Worm (Caenorhabditis elegans) whole organism, mixed stage, embryonic: ENCODE results near the gene T12G3.2.
A peak's percentile ranks its signal among the peaks of the same experiment; 100 is the strongest.

Experiments used
- M03D4.4 ChIP-seq: sonication (generic microtip); optimal IDR thresholded peaks from 2 replicates; lab custom pipeline; 2017; ENCODE audit warnings: mild to moderate bottlenecking, missing genetic modification characterization, missing compliant biosample characterization
- bed-3 ChIP-seq: fragments of 200-800 bp; sonication (Bioruptor generic); optimal IDR thresholded peaks from 3 replicates; lab custom pipeline; 2018; ENCODE audit warnings: mild to moderate bottlenecking, missing genetic modification characterization, moderate library complexity, missing compliant biosample characterization
- ceh-39 ChIP-seq: fragments of 150-350 bp; optimal IDR thresholded peaks from 2 replicates; lab custom pipeline; 2014; ENCODE audit warnings: missing biosample characterization, missing genetic modification characterization
- ceh-43 ChIP-seq: fragments of 200-800 bp; sonication (Bioruptor generic); optimal IDR thresholded peaks from 2 replicates; lab custom pipeline; 2018; ENCODE audit warnings: mild to moderate bottlenecking, missing genetic modification characterization, moderate library complexity, missing compliant biosample characterization
- ceh-83 ChIP-seq: fragments of 200-800 bp; sonication (Bioruptor generic); optimal IDR thresholded peaks from 2 replicates; lab custom pipeline; 2018; ENCODE audit warnings: mild to moderate bottlenecking, missing genetic modification characterization, missing compliant biosample characterization
- ces-1 ChIP-seq: fragments of 150-350 bp; optimal IDR thresholded peaks from 2 replicates; lab custom pipeline; 2014; ENCODE audit warnings: missing biosample characterization, missing genetic modification reagents, missing genetic modification characterization
- drap-1 ChIP-seq: fragments of 200-800 bp; sonication (Bioruptor generic); optimal IDR thresholded peaks from 3 replicates; lab custom pipeline; 2018; ENCODE audit warnings: mild to moderate bottlenecking, missing genetic modification characterization, missing compliant biosample characterization
- elt-1 ChIP-seq: sonication (generic microtip); optimal IDR thresholded peaks from 2 replicates; lab custom pipeline; 2017; ENCODE audit warnings: missing genetic modification characterization, mild to moderate bottlenecking, missing compliant biosample characterization, antibody characterized with exemption, moderate library complexity, borderline replicate concordance; ENCODE audit not compliant: insufficient read depth
- elt-3 ChIP-seq: fragments of 150-350 bp; optimal IDR thresholded peaks from 2 replicates; lab custom pipeline; 2014; ENCODE audit warnings: missing biosample characterization, missing genetic modification characterization
- flh-1 ChIP-seq: fragments of 200-800 bp; sonication (Bioruptor generic); optimal IDR thresholded peaks from 2 replicates; lab custom pipeline; 2018; ENCODE audit warnings: mild to moderate bottlenecking, missing genetic modification characterization, moderate library complexity, missing compliant biosample characterization
- ham-2 ChIP-seq: fragments of 200-800 bp; sonication (Bioruptor generic); optimal IDR thresholded peaks from 2 replicates; lab custom pipeline; 2018; ENCODE audit warnings: mild to moderate bottlenecking, missing genetic modification characterization, missing compliant biosample characterization
- hlh-1 ChIP-seq: fragments of 150-350 bp; optimal IDR thresholded peaks from 2 replicates; lab custom pipeline; 2014; ENCODE audit warnings: missing biosample characterization, missing genetic modification reagents, missing genetic modification characterization
- lin-32 ChIP-seq: fragments of 200-800 bp; sonication (Bioruptor generic); optimal IDR thresholded peaks from 2 replicates; lab custom pipeline; 2018; ENCODE audit warnings: mild to moderate bottlenecking, missing genetic modification characterization, missing compliant biosample characterization
- lsy-2 ChIP-seq: fragments of 150-350 bp; optimal IDR thresholded peaks from 2 replicates; lab custom pipeline; 2014; ENCODE audit warnings: missing biosample characterization, missing genetic modification characterization
- mab-5 ChIP-seq: fragments of 150-350 bp; optimal IDR thresholded peaks from 2 replicates; lab custom pipeline; 2014; ENCODE audit warnings: missing biosample characterization, missing genetic modification characterization
- mep-1 ChIP-seq: fragments of 150-350 bp; optimal IDR thresholded peaks from 2 replicates; lab custom pipeline; 2017; ENCODE audit warnings: missing biosample characterization, missing genetic modification reagents, missing genetic modification characterization, inconsistent platforms
- mls-2 ChIP-seq: sonication (generic microtip); optimal IDR thresholded peaks from 2 replicates; lab custom pipeline; 2016; ENCODE audit warnings: mild to moderate bottlenecking, missing genetic modification characterization, moderate library complexity, missing compliant biosample characterization
- nhr-12 ChIP-seq: fragments of 150-350 bp; optimal IDR thresholded peaks from 2 replicates; lab custom pipeline; 2014; ENCODE audit warnings: missing biosample characterization, missing genetic modification characterization
- nhr-237 ChIP-seq: fragments of 150-350 bp; optimal IDR thresholded peaks from 2 replicates; lab custom pipeline; 2014; ENCODE audit warnings: missing biosample characterization, missing genetic modification characterization
- nhr-28 ChIP-seq: fragments of 150-350 bp; optimal IDR thresholded peaks from 2 replicates; lab custom pipeline; 2014; ENCODE audit warnings: missing biosample characterization, missing genetic modification characterization
- nhr-76 ChIP-seq: sonication (generic microtip); optimal IDR thresholded peaks from 2 replicates; lab custom pipeline; 2017; ENCODE audit warnings: missing biosample characterization, missing genetic modification characterization
- pha-4 ChIP-seq: fragments of 150-350 bp; optimal IDR thresholded peaks from 2 replicates; lab custom pipeline; 2018; ENCODE audit warnings: missing biosample characterization, missing genetic modification reagents, missing genetic modification characterization
- sem-2 ChIP-seq: fragments of 200-800 bp; sonication (Bioruptor generic); optimal IDR thresholded peaks from 2 replicates; lab custom pipeline; 2018; ENCODE audit warnings: mild to moderate bottlenecking, missing genetic modification characterization, missing compliant biosample characterization
- snpc-4 ChIP-seq: fragments of 150-350 bp; optimal IDR thresholded peaks from 2 replicates; lab custom pipeline; 2014; ENCODE audit warnings: missing biosample characterization, missing genetic modification characterization
- sptf-1 ChIP-seq: sonication (generic microtip); optimal IDR thresholded peaks from 2 replicates; lab custom pipeline; 2017; ENCODE audit warnings: mild to moderate bottlenecking, missing genetic modification characterization, moderate library complexity, missing compliant biosample characterization
- unc-120 ChIP-seq: sonication (generic microtip); optimal IDR thresholded peaks from 2 replicates; lab custom pipeline; 2017; ENCODE audit warnings: missing genetic modification characterization, missing compliant biosample characterization; ENCODE audit not compliant: poor library complexity, severe bottlenecking
- unc-39 ChIP-seq: fragments of 150-350 bp; optimal IDR thresholded peaks from 2 replicates; lab custom pipeline; 2014; ENCODE audit warnings: missing biosample characterization, missing genetic modification characterization
- unc-62 ChIP-seq: fragments of 150-350 bp; optimal IDR thresholded peaks from 2 replicates; lab custom pipeline; 2014; ENCODE audit warnings: missing biosample characterization, missing genetic modification reagents, missing genetic modification characterization
- zip-8 ChIP-seq: fragments of 150-350 bp; optimal IDR thresholded peaks from 2 replicates; lab custom pipeline; 2014; ENCODE audit warnings: missing biosample characterization, missing genetic modification characterization

T12G3.2 gene

ce11 chrIV:12031003-12031402 is 15.8 kb downstream of the T12G3.2 start, which contains the start of the genes T12G3.6 and mrpl-51:
Gene T12G3.6, minus strand, starts transcription at chrIV:12031271.
Gene mrpl-51, plus strand, starts transcription at chrIV:12031324.
- no peak for TF ChIP-seq pha-4 (tag; lab: Kevin White, UChicago)
- no peak for TF ChIP-seq mls-2
- no peak for TF ChIP-seq sptf-1 (tag; lab: Kevin White, UChicago)
- TF ChIP-seq unc-39 (tag; lab: Kevin White, UChicago), result no peak
- no peak for TF ChIP-seq ham-2
- TF ChIP-seq ceh-39 (tag; lab: Kevin White, UChicago), result no peak
- no peak for TF ChIP-seq lsy-2
- TF ChIP-seq nhr-12 (tag; lab: Kevin White, UChicago), result no peak
- no peak for TF ChIP-seq drap-1 (GFP tag; lab: Kevin White, UChicago)
- TF ChIP-seq elt-3 (tag; lab: Kevin White, UChicago), result no peak
- TF ChIP-seq, all 35 proteins: peak for 0

- peak; percentile 14 for TF ChIP-seq ces-1 (GFP tag; lab: Kevin White, UChicago)
- no peak for TF ChIP-seq flh-1
- peak; percentile 52 for TF ChIP-seq lsy-2
Observed at ce11 chrIV:12029722-12030182, 17.0 kb downstream of the T12G3.2 start, which contains the start of gene T12G3.11. Gene T12G3.11, minus strand, starts transcription at chrIV:12029772.

ce11 chrIV:12029074-12029473 is 17.7 kb downstream of the T12G3.2 start, which contains the start of gene tgn-38:
Gene tgn-38, minus strand, starts transcription at chrIV:12029174.
- TF ChIP-seq pha-4 (tag; lab: Kevin White, UChicago), result no peak
- TF ChIP-seq elt-3 (tag; lab: Kevin White, UChicago), result no peak
- TF ChIP-seq unc-62 (GFP tag; lab: Kevin White, UChicago), result no peak
- no peak for TF ChIP-seq unc-39 (tag; lab: Kevin White, UChicago)
- TF ChIP-seq unc-120 (tag; lab: Kevin White, UChicago), result no peak
- no peak for TF ChIP-seq nhr-76 (tag; lab: Kevin White, UChicago)
- TF ChIP-seq nhr-237 (tag; lab: Kevin White, UChicago), result no peak
- no peak for TF ChIP-seq mep-1
- TF ChIP-seq ceh-39 (tag; lab: Kevin White, UChicago), result no peak
- no peak for TF ChIP-seq snpc-4 (tag; lab: Kevin White, UChicago)
- no peak for TF ChIP-seq bed-3 (GFP tag; lab: Kevin White, UChicago)
- TF ChIP-seq nhr-12 (tag; lab: Kevin White, UChicago), result no peak
- no peak for TF ChIP-seq ceh-83 (GFP tag; lab: Kevin White, UChicago)
- no peak for TF ChIP-seq drap-1 (GFP tag; lab: Kevin White, UChicago)
- TF ChIP-seq ces-1 (GFP tag; lab: Kevin White, UChicago), result no peak
- TF ChIP-seq M03D4.4 (tag; lab: Kevin White, UChicago), result no peak
- no peak for TF ChIP-seq ceh-43 (GFP tag; lab: Kevin White, UChicago)
- no peak for TF ChIP-seq lin-32 (GFP tag; lab: Kevin White, UChicago)
- TF ChIP-seq, all 35 proteins: peak for 0

ce11 chrIV:12021360-12021759 is 25.4 kb downstream of the T12G3.2 start:
- TF ChIP-seq elt-1 (tag; lab: Kevin White, UChicago) (peak; percentile 20), nhr-12 (tag; lab: Kevin White, UChicago) (no peak)
- TF ChIP-seq, all 35 proteins: peak for 1

- no peak for TF ChIP-seq ceh-83 (GFP tag; lab: Kevin White, UChicago)
- no peak for TF ChIP-seq sptf-1 (tag; lab: Kevin White, UChicago)
- no peak for TF ChIP-seq hlh-1
Observed at ce11 chrIV:12018920-12019319, 27.8 kb downstream of the T12G3.2 start.

- no peak for TF ChIP-seq drap-1 (GFP tag; lab: Kevin White, UChicago)
- no peak for TF ChIP-seq ceh-83 (GFP tag; lab: Kevin White, UChicago)
- no peak for TF ChIP-seq unc-120 (tag; lab: Kevin White, UChicago)
- TF ChIP-seq nhr-12 (tag; lab: Kevin White, UChicago), result no peak
- TF ChIP-seq ceh-39 (tag; lab: Kevin White, UChicago), result no peak
- TF ChIP-seq mep-1, result no peak
Observed at ce11 chrIV:12015586-12015985, 31.2 kb downstream of the T12G3.2 start, which contains the start of gene lips-6. Gene lips-6, minus strand, starts transcription at chrIV:12015686.

- no peak for TF ChIP-seq zip-8
- TF ChIP-seq nhr-28 (tag; lab: Kevin White, UChicago), result no peak
- TF ChIP-seq sem-2 (GFP tag; lab: Kevin White, UChicago), result no peak
- no peak for TF ChIP-seq mab-5 (tag; lab: Kevin White, UChicago)
- TF ChIP-seq ceh-83 (GFP tag; lab: Kevin White, UChicago), result no peak
- TF ChIP-seq drap-1 (GFP tag; lab: Kevin White, UChicago), result no peak
- no peak for TF ChIP-seq ham-2
- TF ChIP-seq unc-120 (tag; lab: Kevin White, UChicago), result no peak
- TF ChIP-seq unc-39 (tag; lab: Kevin White, UChicago), result no peak
- no peak for TF ChIP-seq nhr-76 (tag; lab: Kevin White, UChicago)
- no peak for TF ChIP-seq ces-1 (GFP tag; lab: Kevin White, UChicago)
Observed at ce11 chrIV:12013120-12013519, 33.6 kb downstream of the T12G3.2 start, which contains the start of gene spe-17. Gene spe-17, plus strand, starts transcription at chrIV:12013420.
